Worm (Caenorhabditis elegans) whole organism, mixed stage, embryonic: ENCODE measurements around the gene skr-10.

Source experiments
- M03D4.4 ChIP-seq: sonication (generic microtip); optimal IDR thresholded peaks from 2 replicates; lab custom pipeline; 2017; ENCODE audit warnings: mild to moderate bottlenecking, missing genetic modification characterization, missing compliant biosample characterization
- bed-3 ChIP-seq: fragments of 200-800 bp; sonication (Bioruptor generic); optimal IDR thresholded peaks from 3 replicates; lab custom pipeline; 2018; ENCODE audit warnings: mild to moderate bottlenecking, missing genetic modification characterization, moderate library complexity, missing compliant biosample characterization
- ceh-43 ChIP-seq: fragments of 200-800 bp; sonication (Bioruptor generic); optimal IDR thresholded peaks from 2 replicates; lab custom pipeline; 2018; ENCODE audit warnings: mild to moderate bottlenecking, missing genetic modification characterization, moderate library complexity, missing compliant biosample characterization
- ceh-83 ChIP-seq: fragments of 200-800 bp; sonication (Bioruptor generic); optimal IDR thresholded peaks from 2 replicates; lab custom pipeline; 2018; ENCODE audit warnings: mild to moderate bottlenecking, missing genetic modification characterization, missing compliant biosample characterization
- ces-1 ChIP-seq: fragments of 150-350 bp; optimal IDR thresholded peaks from 2 replicates; lab custom pipeline; 2014; ENCODE audit warnings: missing biosample characterization, missing genetic modification reagents, missing genetic modification characterization
- cnd-1 ChIP-seq: fragments of 200-800 bp; sonication (Bioruptor generic); optimal IDR thresholded peaks from 2 replicates; lab custom pipeline; 2018; ENCODE audit warnings: mild to moderate bottlenecking, missing genetic modification characterization, missing compliant biosample characterization
- drap-1 ChIP-seq: fragments of 200-800 bp; sonication (Bioruptor generic); optimal IDR thresholded peaks from 3 replicates; lab custom pipeline; 2018; ENCODE audit warnings: mild to moderate bottlenecking, missing genetic modification characterization, missing compliant biosample characterization
- elt-1 ChIP-seq: sonication (generic microtip); optimal IDR thresholded peaks from 2 replicates; lab custom pipeline; 2017; ENCODE audit warnings: missing genetic modification characterization, mild to moderate bottlenecking, missing compliant biosample characterization, antibody characterized with exemption, moderate library complexity, borderline replicate concordance; ENCODE audit not compliant: insufficient read depth
- elt-3 ChIP-seq: fragments of 150-350 bp; optimal IDR thresholded peaks from 2 replicates; lab custom pipeline; 2014; ENCODE audit warnings: missing biosample characterization, missing genetic modification characterization
- flh-1 ChIP-seq: fragments of 200-800 bp; sonication (Bioruptor generic); optimal IDR thresholded peaks from 2 replicates; lab custom pipeline; 2018; ENCODE audit warnings: mild to moderate bottlenecking, missing genetic modification characterization, moderate library complexity, missing compliant biosample characterization
- ham-2 ChIP-seq: fragments of 200-800 bp; sonication (Bioruptor generic); optimal IDR thresholded peaks from 2 replicates; lab custom pipeline; 2018; ENCODE audit warnings: mild to moderate bottlenecking, missing genetic modification characterization, missing compliant biosample characterization
- hlh-1 ChIP-seq: fragments of 150-350 bp; optimal IDR thresholded peaks from 2 replicates; lab custom pipeline; 2014; ENCODE audit warnings: missing biosample characterization, missing genetic modification reagents, missing genetic modification characterization
- lin-13 ChIP-seq: fragments of 150-350 bp; optimal IDR thresholded peaks from 2 replicates; lab custom pipeline; 2014; ENCODE audit warnings: missing biosample characterization, missing genetic modification characterization
- lin-32 ChIP-seq: fragments of 200-800 bp; sonication (Bioruptor generic); optimal IDR thresholded peaks from 2 replicates; lab custom pipeline; 2018; ENCODE audit warnings: mild to moderate bottlenecking, missing genetic modification characterization, missing compliant biosample characterization
- lsy-2 ChIP-seq: fragments of 150-350 bp; optimal IDR thresholded peaks from 2 replicates; lab custom pipeline; 2014; ENCODE audit warnings: missing biosample characterization, missing genetic modification characterization
- mab-5 ChIP-seq: fragments of 150-350 bp; optimal IDR thresholded peaks from 2 replicates; lab custom pipeline; 2014; ENCODE audit warnings: missing biosample characterization, missing genetic modification characterization
- mls-2 ChIP-seq: sonication (generic microtip); optimal IDR thresholded peaks from 2 replicates; lab custom pipeline; 2016; ENCODE audit warnings: mild to moderate bottlenecking, missing genetic modification characterization, moderate library complexity, missing compliant biosample characterization
- nhr-2 ChIP-seq: fragments of 150-350 bp; optimal IDR thresholded peaks from 2 replicates; lab custom pipeline; 2014; ENCODE audit warnings: missing biosample characterization, missing genetic modification characterization
- nhr-237 ChIP-seq: fragments of 150-350 bp; optimal IDR thresholded peaks from 2 replicates; lab custom pipeline; 2014; ENCODE audit warnings: missing biosample characterization, missing genetic modification characterization
- nhr-28 ChIP-seq: fragments of 150-350 bp; optimal IDR thresholded peaks from 2 replicates; lab custom pipeline; 2014; ENCODE audit warnings: missing biosample characterization, missing genetic modification characterization
- pha-4 ChIP-seq: fragments of 150-350 bp; optimal IDR thresholded peaks from 2 replicates; lab custom pipeline; 2018; ENCODE audit warnings: missing biosample characterization, missing genetic modification reagents, missing genetic modification characterization
- snpc-4 ChIP-seq: fragments of 150-350 bp; optimal IDR thresholded peaks from 2 replicates; lab custom pipeline; 2014; ENCODE audit warnings: missing biosample characterization, missing genetic modification characterization
- sptf-1 ChIP-seq: sonication (generic microtip); optimal IDR thresholded peaks from 2 replicates; lab custom pipeline; 2017; ENCODE audit warnings: mild to moderate bottlenecking, missing genetic modification characterization, moderate library complexity, missing compliant biosample characterization
- tbx-8 ChIP-seq: fragments of 200-800 bp; sonication (Bioruptor generic); optimal IDR thresholded peaks from 2 replicates; lab custom pipeline; 2018; ENCODE audit warnings: mild to moderate bottlenecking, missing genetic modification characterization, moderate library complexity, missing compliant biosample characterization
- unc-120 ChIP-seq: sonication (generic microtip); optimal IDR thresholded peaks from 2 replicates; lab custom pipeline; 2017; ENCODE audit warnings: missing genetic modification characterization, missing compliant biosample characterization; ENCODE audit not compliant: poor library complexity, severe bottlenecking
- unc-39 ChIP-seq: fragments of 150-350 bp; optimal IDR thresholded peaks from 2 replicates; lab custom pipeline; 2014; ENCODE audit warnings: missing biosample characterization, missing genetic modification characterization
- unc-62 ChIP-seq: fragments of 150-350 bp; optimal IDR thresholded peaks from 2 replicates; lab custom pipeline; 2014; ENCODE audit warnings: missing biosample characterization, missing genetic modification reagents, missing genetic modification characterization
- zip-8 ChIP-seq: fragments of 150-350 bp; optimal IDR thresholded peaks from 2 replicates; lab custom pipeline; 2014; ENCODE audit warnings: missing biosample characterization, missing genetic modification characterization
- ztf-11 ChIP-seq: fragments of 150-350 bp; optimal IDR thresholded peaks from 2 replicates; lab custom pipeline; 2014; ENCODE audit warnings: missing biosample characterization, missing genetic modification characterization

The skr-10 gene

ce11 chrIV:15950838-15951581 is 4.4 kb downstream of the skr-10 start, which contains the start of gene ifas-3:
Gene ifas-3 (minus strand): TSS chrIV:15950888.
- no peak for TF ChIP-seq mab-5 (tag; lab: Kevin White, UChicago)
- no peak for TF ChIP-seq bed-3 (GFP tag; lab: Kevin White, UChicago)
- TF ChIP-seq nhr-2: no peak
- TF ChIP-seq pha-4 (tag; lab: Kevin White, UChicago): no peak
- TF ChIP-seq drap-1 (GFP tag; lab: Kevin White, UChicago): no peak
- no peak for TF ChIP-seq ceh-43 (GFP tag; lab: Kevin White, UChicago)
- no peak for TF ChIP-seq elt-1
- no peak for TF ChIP-seq cnd-1 (tag; lab: Kevin White, UChicago)
- no peak for TF ChIP-seq ceh-83
- no peak for TF ChIP-seq unc-120
- TF ChIP-seq zip-8 (tag; lab: Kevin White, UChicago): no peak
- TF ChIP-seq tbx-8 (GFP tag; lab: Kevin White, UChicago): no peak
- no peak for TF ChIP-seq sptf-1 (tag; lab: Kevin White, UChicago)
- no peak for TF ChIP-seq ces-1 (GFP tag; lab: Kevin White, UChicago)
- no peak for TF ChIP-seq lsy-2 (tag; lab: Kevin White, UChicago)

- TF ChIP-seq unc-39 (tag; lab: Kevin White, UChicago) (no peak), ces-1 (GFP tag; lab: Kevin White, UChicago) (no peak), mls-2 (tag; lab: Kevin White, UChicago) (no peak), nhr-28 (no peak), flh-1 (GFP tag; lab: Kevin White, UChicago) (no peak), nhr-2 (no peak), nhr-237 (tag; lab: Kevin White, UChicago) (no peak), hlh-1 (tag; lab: Kevin White, UChicago) (no peak), lin-13 (no peak), snpc-4 (no peak), elt-3 (tag; lab: Kevin White, UChicago) (no peak)
- TF ChIP-seq, all 35 proteins: peak for 0
Measured at ce11 chrIV:15951640-15952039, 5.0 kb downstream of the skr-10 start, which contains the start of gene Y105C5B.15. Gene Y105C5B.15 (plus strand): TSS chrIV:15951936.

- TF ChIP-seq nhr-237 (tag; lab: Kevin White, UChicago) (no peak), nhr-2 (no peak), unc-62 (GFP tag; lab: Kevin White, UChicago) (no peak), lsy-2 (tag; lab: Kevin White, UChicago) (no peak), unc-120 (no peak), lin-32 (no peak), ztf-11 (tag; lab: Kevin White, UChicago) (no peak), nhr-28 (no peak), elt-3 (tag; lab: Kevin White, UChicago) (no peak)
Measured at ce11 chrIV:15953689-15954088, 7.1 kb downstream of the skr-10 start.

- TF ChIP-seq pha-4 (tag; lab: Kevin White, UChicago) (no peak), ham-2 (GFP tag; lab: Kevin White, UChicago) (no peak), sptf-1 (tag; lab: Kevin White, UChicago) (no peak), cnd-1 (tag; lab: Kevin White, UChicago) (no peak), nhr-28 (no peak), elt-3 (tag; lab: Kevin White, UChicago) (no peak), drap-1 (GFP tag; lab: Kevin White, UChicago) (no peak), hlh-1 (tag; lab: Kevin White, UChicago) (no peak), ces-1 (GFP tag; lab: Kevin White, UChicago) (no peak), lin-13 (no peak), nhr-2 (no peak), unc-120 (no peak), ztf-11 (tag; lab: Kevin White, UChicago) (no peak), unc-39 (tag; lab: Kevin White, UChicago) (no peak), mab-5 (tag; lab: Kevin White, UChicago) (no peak), ceh-83 (no peak)
- TF ChIP-seq, all 35 proteins: peak for 0
Measured at ce11 chrIV:15955349-15955748, 8.7 kb downstream of the skr-10 start.

- TF ChIP-seq M03D4.4 (tag; lab: Kevin White, UChicago): no peak
- TF ChIP-seq flh-1 (GFP tag; lab: Kevin White, UChicago): no peak
Measured at ce11 chrIV:15961069-15961468, 14.5 kb downstream of the skr-10 start.
